Worm (Caenorhabditis elegans): Measurements from ENCODE around the gene elt-4.

- TF ChIP-seq ztf-23 (GFP tag; IDR thresholded peaks at IDR 0.05) (no peak), flt-1 (GFP tag; IDR thresholded peaks at IDR 0.05) (no peak), klf-2 (GFP tag; conservative IDR thresholded peaks at IDR 0.05) (no peak), ztf-29 (GFP tag; IDR thresholded peaks at IDR 0.05) (no peak), med-1 (GFP tag; optimal IDR thresholded peaks at IDR 0.05; ENCODE audit: insufficient read depth) (no peak), cog-1 (tag; optimal IDR thresholded peaks at IDR 0.05) (no peak), ref-1 (GFP tag; conservative IDR thresholded peaks at IDR 0.05) (no peak)
Measured at ce11 chrX:10491044-10491443, 15.7 kb downstream of the elt-4 start, which contains the start of gene C33D3.5.

Measured in whole organism, midembryonic.